Worm (Caenorhabditis elegans): ENCODE data around the gene hal-2.

hal-2 gene

ce11 chrIII:10126375-10126774, 37.6 kb upstream of the hal-2 start:
- TF ChIP-seq Y48G9A.11 (GFP tag; IDR thresholded peaks at IDR 0.05) (no peak), daf-16 (GFP tag; optimal IDR thresholded peaks at IDR 0.05) (peak in 1 of 2 experiments; percentile 51), daf-16 (tag; optimal IDR thresholded peaks at IDR 0.05) (peak; percentile 1), lsy-2 (tag; optimal IDR thresholded peaks at IDR 0.05) (peak in 1 of 2 experiments; percentile 23), dpl-1 (GFP tag; optimal IDR thresholded peaks at IDR 0.05) (no peak), aha-1 (tag) (peak; percentile 11), hlh-11 (tag; optimal IDR thresholded peaks at IDR 0.05) (peak; percentile 10), dve-1 (tag; optimal IDR thresholded peaks at IDR 0.05; ENCODE audit: insufficient read depth) (peak; percentile 20), nhr-28 (tag; optimal IDR thresholded peaks at IDR 0.05) (peak; percentile 33), daf-12 (tag; optimal IDR thresholded peaks at IDR 0.05) (no peak), tra-1 (GFP tag; IDR thresholded peaks at IDR 0.05) (0 out of 2 replicates have a peak, but pooled peaks have one; percentile 28)

- TF ChIP-seq zag-1 (tag; optimal IDR thresholded peaks at IDR 0.05) (no peak), mdt-29 (GFP tag; IDR thresholded peaks at IDR 0.05) (0 out of 2 replicates have a peak, but pooled peaks have one; percentile 39), lsy-2 (tag; optimal IDR thresholded peaks at IDR 0.05) (peak in 1 of 2 experiments; percentile 62), ceh-82 (tag; optimal IDR thresholded peaks at IDR 0.05) (no peak), dve-1 (tag; optimal IDR thresholded peaks at IDR 0.05; ENCODE audit: insufficient read depth) (no peak), arid-1 (GFP tag; conservative IDR thresholded peaks at IDR 0.05) (no peak), ZK546.5 (tag; optimal IDR thresholded peaks at IDR 0.05) (no peak), ceh-28 (tag; optimal IDR thresholded peaks at IDR 0.05) (no peak), ZK337.2 (GFP tag; IDR thresholded peaks at IDR 0.05) (no peak), F37D6.2 (tag; optimal IDR thresholded peaks at IDR 0.05) (no peak), ctbp-1 (GFP tag; IDR thresholded peaks at IDR 0.05) (peak; percentile 53), lir-3 (tag; optimal IDR thresholded peaks at IDR 0.05) (no peak), nhr-111 (GFP tag; optimal IDR thresholded peaks at IDR 0.05) (no peak), daf-8 (GFP tag; IDR thresholded peaks at IDR 0.05) (no peak), lin-15B (tag; optimal IDR thresholded peaks at IDR 0.05) (no peak), gei-8 (GFP tag; optimal IDR thresholded peaks at IDR 0.05) (no peak), lin-29 (GFP tag; IDR thresholded peaks at IDR 0.05) (no peak), hlh-11 (tag; optimal IDR thresholded peaks at IDR 0.05) (peak; percentile 16), dmd-6 (GFP tag; IDR thresholded peaks at IDR 0.05) (peak; percentile 40; the same call in 1 of the 2 replicates), fos-1 (tag; optimal IDR thresholded peaks at IDR 0.05) (no peak), aha-1 (tag) (no peak), set-16 (GFP tag; IDR thresholded peaks at IDR 0.05) (no peak), F49E8.2 (tag; optimal IDR thresholded peaks at IDR 0.05; ENCODE audit: borderline replicate concordance) (no peak), D1046.2 (GFP tag; IDR thresholded peaks at IDR 0.05) (peak; percentile 21; the same call in 1 of the 2 replicates), zip-11 (GFP tag; IDR thresholded peaks at IDR 0.05) (no peak), tra-1 (GFP tag; IDR thresholded peaks at IDR 0.05) (0 out of 2 replicates have a peak, but pooled peaks have one; percentile 21), nhr-41 (GFP tag; IDR thresholded peaks at IDR 0.05) (no peak), ceh-32 (tag; optimal IDR thresholded peaks at IDR 0.05; ENCODE audit: poor library complexity) (no peak), duxl-1 (tag; optimal IDR thresholded peaks at IDR 0.05; ENCODE audit: poor library complexity) (no peak), zfp-3 (GFP tag; conservative IDR thresholded peaks at IDR 0.05) (no peak), T26A8.4 (GFP tag; IDR thresholded peaks at IDR 0.05) (no peak; the same call in 1 of the 2 replicates), lin-13 (GFP tag; optimal IDR thresholded peaks at IDR 0.05) (peak; percentile 22), madf-5 (GFP tag; IDR thresholded peaks at IDR 0.05) (no peak), Y105C5A.15 (GFP tag; IDR thresholded peaks at IDR 0.05) (no peak), mdl-1 (tag; optimal IDR thresholded peaks at IDR 0.05) (no peak), Y48G9A.11 (GFP tag; IDR thresholded peaks at IDR 0.05) (peak; percentile 64), lin-38 (GFP tag; IDR thresholded peaks at IDR 0.05) (peak; percentile 95), zip-2 (tag; optimal IDR thresholded peaks at IDR 0.05) (no peak), unc-130 (GFP tag; optimal IDR thresholded peaks at IDR 0.05) (peak; percentile 57), ces-1 (GFP tag; optimal IDR thresholded peaks at IDR 0.05) (no peak), ceh-20 (GFP tag; IDR thresholded peaks at IDR 0.05) (peak; percentile 55), snpc-4 (tag; optimal IDR thresholded peaks at IDR 0.05) (no peak), lin-39 (tag; optimal IDR thresholded peaks at IDR 0.05) (no peak)
Observed at ce11 chrIII:10123586-10124233, 35.0 kb upstream of the hal-2 start, which contains the start of gene ttll-4. ttll-4 (plus strand) TSS chrIII:10124183.
